Fruit fly (Drosophila melanogaster): Measurements from ENCODE around the gene SMC1.

DNA sequence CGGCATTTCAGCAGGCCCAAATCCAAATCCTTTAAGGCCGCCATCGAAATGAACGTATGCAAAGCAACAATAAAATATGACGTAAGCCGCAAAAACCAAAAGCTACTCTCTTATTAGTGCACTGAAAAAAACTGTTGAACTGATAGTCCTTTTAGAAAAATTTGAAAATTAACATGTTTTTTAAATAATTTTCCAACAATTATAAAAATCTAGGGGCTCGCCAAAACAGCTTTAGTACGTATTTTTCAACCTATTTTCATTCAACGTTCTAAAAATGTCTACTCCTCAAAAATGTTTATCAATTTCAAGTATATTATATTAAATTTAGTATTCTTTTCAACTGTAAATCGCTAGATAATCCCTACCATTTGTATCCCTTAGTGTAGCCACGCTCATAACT lies 35.3 kb downstream of the SMC1 start:
- no peak for TF ChIP-seq CG11902 (GFP tag; optimal IDR thresholded peaks at IDR 0.05)
- TF ChIP-seq dsx (GFP tag; optimal IDR thresholded peaks at IDR 0.05; ENCODE audit: poor library complexity, severe bottlenecking), result no peak
- TF ChIP-seq Gug (GFP tag; IDR thresholded peaks at IDR 0.05), result no peak

Data from whole organism, prepupa.